Fruit fly (Drosophila melanogaster): ENCODE measurements around the gene Cp19.

The Cp19 gene

dm6 chr3L:8696487-8696954 lies 33.1 kb upstream of the Cp19 start (continued):
- TF ChIP-seq ken (GFP tag; IDR thresholded peaks at IDR 0.05) (peak; percentile 68; the same call in 2 of the 3 replicates), HLH4C (GFP tag; IDR thresholded peaks at IDR 0.05; ENCODE audit: partially characterized antibody) (no peak), maf-S (GFP tag; optimal IDR thresholded peaks at IDR 0.05) (peak; percentile 4), Lim3 (GFP tag; IDR thresholded peaks at IDR 0.05) (0 out of 2 replicates have a peak, but pooled peaks have one; percentile 19), Stat92E (GFP tag; optimal IDR thresholded peaks at IDR 0.05) (no peak), hbn (GFP tag; IDR thresholded peaks at IDR 0.05; ENCODE audit: partially characterized antibody) (no peak), CG17612 (GFP tag; IDR thresholded peaks at IDR 0.05) (no peak), mirr (GFP tag; optimal IDR thresholded peaks at IDR 0.05) (peak; percentile 79), Vsx1 (GFP tag; optimal IDR thresholded peaks at IDR 0.05) (peak; percentile 89), CG11247 (GFP tag; IDR thresholded peaks at IDR 0.05) (0 out of 2 replicates have a peak, but pooled peaks have one; percentile 12), CG3726 (GFP tag; IDR thresholded peaks at IDR 0.05) (no peak), klu (GFP tag; IDR thresholded peaks at IDR 0.05) (no peak), pzg (GFP tag; optimal IDR thresholded peaks at IDR 0.05) (no peak), CG11723 (GFP tag; optimal IDR thresholded peaks at IDR 0.05) (peak; percentile 79), tll (GFP tag; optimal IDR thresholded peaks at IDR 0.05) (no peak), pros (GFP tag; optimal IDR thresholded peaks at IDR 0.05) (peak; percentile 8), gro (GFP tag; optimal IDR thresholded peaks at IDR 0.05) (peak; percentile 77), ind (GFP tag; optimal IDR thresholded peaks at IDR 0.05) (no peak), CG12299 (tag; optimal IDR thresholded peaks at IDR 0.05) (peak; percentile 47), Atf3 (GFP tag; optimal IDR thresholded peaks at IDR 0.05) (peak; percentile 38), nerfin-2 (GFP tag; IDR thresholded peaks at IDR 0.05; ENCODE audit: partially characterized antibody) (no peak), Mes4 (GFP tag; optimal IDR thresholded peaks at IDR 0.05) (peak; percentile 28), gfzf (GFP tag; optimal IDR thresholded peaks at IDR 0.05) (no peak), sens-2 (GFP tag; IDR thresholded peaks at IDR 0.05) (0 out of 2 replicates have a peak, but pooled peaks have one; percentile 38), CkIIα-i1 (GFP tag; IDR thresholded peaks at IDR 0.05) (no peak), BtbVII (GFP tag; optimal IDR thresholded peaks at IDR 0.05) (peak; percentile 82), lbe (GFP tag; optimal IDR thresholded peaks at IDR 0.05) (peak; percentile 68), CG17328 (GFP tag; IDR thresholded peaks at IDR 0.05) (no peak), pnt (GFP tag; optimal IDR thresholded peaks at IDR 0.05) (no peak), CG9817 (tag; optimal IDR thresholded peaks at IDR 0.05) (peak; percentile 9), CG10565 (GFP tag; optimal IDR thresholded peaks at IDR 0.05) (no peak), CG32772 (GFP tag; IDR thresholded peaks at IDR 0.05) (no peak), wdn (GFP tag; IDR thresholded peaks at IDR 0.05) (peak; percentile 49; the same call in 1 of the 2 replicates), nom (GFP tag; optimal IDR thresholded peaks at IDR 0.05) (peak; percentile 73), exex (tag; optimal IDR thresholded peaks at IDR 0.05) (peak; percentile 38), CG9797 (GFP tag; optimal IDR thresholded peaks at IDR 0.05) (no peak), caup (GFP tag; optimal IDR thresholded peaks at IDR 0.05; ENCODE audit: severe bottlenecking) (peak; percentile 72), sc (optimal IDR thresholded peaks at IDR 0.05) (no peak), sc (GFP tag; optimal IDR thresholded peaks at IDR 0.05) (peak; percentile 76), MTF-1 (GFP tag; optimal IDR thresholded peaks at IDR 0.05; ENCODE audit: borderline replicate concordance) (peak; percentile 82), Nf-YB (GFP tag; optimal IDR thresholded peaks at IDR 0.05) (peak; percentile 46), Myb (GFP tag; optimal IDR thresholded peaks at IDR 0.05) (peak; percentile 6), eyg (GFP tag; optimal IDR thresholded peaks at IDR 0.05) (no peak), NFAT (GFP tag; IDR thresholded peaks at IDR 0.05) (peak; percentile 47; the same call in 1 of the 2 replicates), BEAF-32 (GFP tag; optimal IDR thresholded peaks at IDR 0.05) (no peak), CG2116 (GFP tag; optimal IDR thresholded peaks at IDR 0.05) (peak; percentile 42), CG30403 (GFP tag; optimal IDR thresholded peaks at IDR 0.05) (no peak), fd96Cb (tag; optimal IDR thresholded peaks at IDR 0.05) (no peak), Camta (GFP tag; optimal IDR thresholded peaks at IDR 0.05) (peak; percentile 36)
